Worm (Caenorhabditis elegans) whole organism, L1 larva: ENCODE measurements around the gene cpsf-3.
A peak's percentile ranks its signal among the peaks of the same experiment; 100 is the strongest.

Source experiments
- C04F5.9 ChIP-seq: sonication (generic microtip); optimal IDR thresholded peaks from 2 replicates; lab custom pipeline; 2016; ENCODE audit warnings: missing genetic modification characterization, missing compliant biosample characterization
- C16A3.4 ChIP-seq: fragments of 150-350 bp; optimal IDR thresholded peaks from 2 replicates; lab custom pipeline; 2014; ENCODE audit warnings: missing biosample characterization, missing genetic modification characterization
- C34B4.2 ChIP-seq: sonication (generic microtip); optimal IDR thresholded peaks from 2 replicates; lab custom pipeline; 2017; ENCODE audit warnings: mild to moderate bottlenecking, missing genetic modification characterization, missing compliant biosample characterization
- F16B12.6 ChIP-seq: fragments of 150-350 bp; optimal IDR thresholded peaks from 2 replicates; lab custom pipeline; 2014; ENCODE audit warnings: missing biosample characterization, missing genetic modification characterization
- alr-1 ChIP-seq: fragments of 200-800 bp; sonication (Bioruptor generic); optimal IDR thresholded peaks from 2 replicates; lab custom pipeline; 2018; ENCODE audit warnings: borderline replicate concordance, mild to moderate bottlenecking, missing genetic modification characterization, missing compliant biosample characterization
- aly-2 ChIP-seq: fragments of 150-350 bp; optimal IDR thresholded peaks from 2 replicates; lab custom pipeline; 2014; ENCODE audit warnings: missing biosample characterization, missing genetic modification characterization
- ama-1 ChIP-seq: fragments of 150-350 bp; optimal IDR thresholded peaks from 2 replicates; lab custom pipeline; 2014
- ceh-8 ChIP-seq: fragments of 200-800 bp; sonication (Bioruptor generic); optimal IDR thresholded peaks from 2 replicates; lab custom pipeline; 2018; ENCODE audit warnings: mild to moderate bottlenecking, missing genetic modification characterization, moderate library complexity, missing compliant biosample characterization
- ceh-82 ChIP-seq, 3 experiments: fragments of 150-350 bp in 1 of 3; sonication (generic microtip) in 2 of 3; optimal IDR thresholded peaks; 2 replicates each; lab custom pipeline; 2014 to 2017; ENCODE audit warnings: missing biosample characterization in 3 of 3, missing genetic modification characterization in 3 of 3
- ces-1 ChIP-seq: fragments of 150-350 bp; optimal IDR thresholded peaks from 2 replicates; lab custom pipeline; 2014; ENCODE audit warnings: missing biosample characterization, missing genetic modification reagents, missing genetic modification characterization
- dpl-1 ChIP-seq, 3 experiments: fragments of 150-350 bp in 2 of 3; sonication (generic microtip) in 1 of 3; optimal IDR thresholded peaks; 2 replicates each; lab custom pipeline; 2014 to 2017; ENCODE audit warnings: missing biosample characterization in 3 of 3, missing genetic modification characterization in 3 of 3, missing genetic modification reagents in 3 of 3
- efl-1 ChIP-seq, 4 experiments: fragments of 150-350 bp; optimal IDR thresholded peaks in 3 of 4; peaks in 1 of 4; 1 replicate in 1 of 4; 2 replicates in 3 of 4; lab custom pipeline; 2014; ENCODE audit warnings: missing biosample characterization in 2 of 4, missing genetic modification characterization in 2 of 4, missing genetic modification reagents in 2 of 4
- egl-13 ChIP-seq: sonication (generic microtip); optimal IDR thresholded peaks from 2 replicates; lab custom pipeline; 2016; ENCODE audit warnings: missing genotype, missing genetic modification reagents, missing genetic modification characterization, missing compliant biosample characterization
- egl-27 ChIP-seq, 2 experiments: fragments of 150-350 bp in 1 of 2; sonication (generic microtip); optimal IDR thresholded peaks; 3 replicates each; lab custom pipeline; 2017 to 2018; ENCODE audit warnings: missing biosample characterization in 2 of 2, missing genetic modification characterization in 2 of 2, missing genetic modification reagents in 2 of 2
- elt-2 ChIP-seq: sonication (generic microtip); optimal IDR thresholded peaks from 2 replicates; lab custom pipeline; 2016; ENCODE audit warnings: missing genetic modification characterization, mild to moderate bottlenecking, inconsistent platforms, missing compliant biosample characterization, missing genetic modification reagents
- elt-3 ChIP-seq, 6 experiments: fragments of 150-350 bp in 1 of 6; sonication (generic microtip); optimal IDR thresholded peaks; 2 replicates each; lab custom pipeline; 2017 to 2018; ENCODE audit warnings: missing biosample characterization in 6 of 6, missing genetic modification characterization in 6 of 6, inconsistent platforms in 1 of 6
- ets-5 ChIP-seq: fragments of 200-800 bp; sonication (Bioruptor generic); IDR thresholded peaks from 2 replicates; pipeline ENCODE4 v1.3.6; 2022; ENCODE audit warnings: missing genetic modification characterization, missing compliant biosample characterization
- fkh-10 ChIP-seq: sonication (generic microtip); optimal IDR thresholded peaks from 2 replicates; lab custom pipeline; 2017; ENCODE audit warnings: missing biosample characterization, missing genetic modification reagents, missing genetic modification characterization
- fkh-4 ChIP-seq: sonication (generic microtip); optimal IDR thresholded peaks from 2 replicates; lab custom pipeline; 2016; ENCODE audit warnings: missing compliant biosample characterization, missing genetic modification characterization, borderline replicate concordance
- fkh-8 ChIP-seq: sonication (generic microtip); optimal IDR thresholded peaks from 2 replicates; lab custom pipeline; 2016; ENCODE audit warnings: mild to moderate bottlenecking, missing genetic modification characterization, missing compliant biosample characterization
- fos-1 ChIP-seq: fragments of 150-350 bp; optimal IDR thresholded peaks from 2 replicates; lab custom pipeline; 2014; ENCODE audit warnings: missing biosample characterization, missing genetic modification characterization
- grh-1 ChIP-seq: fragments of 200-800 bp; sonication (Bioruptor generic); IDR thresholded peaks from 2 replicates; pipeline ENCODE4 v1.3.6; 2022; ENCODE audit warnings: missing genetic modification reagents, missing genetic modification characterization, missing compliant biosample characterization
- hlh-4 ChIP-seq: sonication (generic microtip); optimal IDR thresholded peaks from 2 replicates; lab custom pipeline; 2016; ENCODE audit warnings: mild to moderate bottlenecking, missing genetic modification characterization, missing compliant biosample characterization
- hpl-2 ChIP-seq: fragments of 150-350 bp; optimal IDR thresholded peaks from 2 replicates; lab custom pipeline; 2014; ENCODE audit warnings: missing biosample characterization, missing genetic modification reagents, missing genetic modification characterization
- lin-13 ChIP-seq: fragments of 150-350 bp; optimal IDR thresholded peaks from 2 replicates; lab custom pipeline; 2014; ENCODE audit warnings: missing biosample characterization, missing genetic modification reagents, missing genetic modification characterization
- lin-39 ChIP-seq: fragments of 150-350 bp; optimal IDR thresholded peaks from 2 replicates; lab custom pipeline; 2014; ENCODE audit warnings: missing biosample characterization, missing genetic modification reagents, missing genetic modification characterization
- lsy-2 ChIP-seq, 2 experiments: fragments of 150-350 bp; optimal IDR thresholded peaks; 2 replicates each; lab custom pipeline; 2014; ENCODE audit warnings: missing biosample characterization in 2 of 2, missing genetic modification characterization in 2 of 2
- mab-9 ChIP-seq: fragments of 200-800 bp; sonication (Bioruptor generic); IDR thresholded peaks from 2 replicates; pipeline ENCODE4 v1.3.6; 2022; ENCODE audit warnings: missing genetic modification reagents, missing genetic modification characterization, missing compliant biosample characterization
- mdl-1 ChIP-seq, 2 experiments: fragments of 150-350 bp; optimal IDR thresholded peaks; 2 replicates each; lab custom pipeline; 2014 to 2017; ENCODE audit warnings: missing biosample characterization in 2 of 2, missing genetic modification characterization in 2 of 2, inconsistent platforms in 1 of 2
- mef-2 ChIP-seq: fragments of 150-350 bp; optimal IDR thresholded peaks from 2 replicates; lab custom pipeline; 2014; ENCODE audit warnings: missing biosample characterization, missing genetic modification characterization
- nhr-11 ChIP-seq: fragments of 150-350 bp; optimal IDR thresholded peaks from 2 replicates; lab custom pipeline; 2014; ENCODE audit warnings: missing biosample characterization, missing genetic modification characterization
- nhr-12 ChIP-seq: sonication (generic microtip); optimal IDR thresholded peaks from 2 replicates; lab custom pipeline; 2017; ENCODE audit warnings: missing biosample characterization, missing genetic modification characterization
- nhr-20 ChIP-seq: sonication (generic microtip); optimal IDR thresholded peaks from 2 replicates; lab custom pipeline; 2016; ENCODE audit warnings: mild to moderate bottlenecking, missing genetic modification characterization, missing compliant biosample characterization
- nhr-237 ChIP-seq: fragments of 150-350 bp; optimal IDR thresholded peaks from 2 replicates; lab custom pipeline; 2014; ENCODE audit warnings: missing biosample characterization, missing genetic modification characterization
- nhr-47 ChIP-seq: sonication (generic microtip); optimal IDR thresholded peaks from 2 replicates; lab custom pipeline; 2016; ENCODE audit warnings: mild to moderate bottlenecking, missing genetic modification characterization, moderate library complexity, missing compliant biosample characterization
- nhr-76 ChIP-seq: sonication (generic microtip); optimal IDR thresholded peaks from 2 replicates; lab custom pipeline; 2017; ENCODE audit warnings: missing biosample characterization, missing genetic modification characterization
- nhr-77 ChIP-seq: fragments of 150-350 bp; optimal IDR thresholded peaks from 2 replicates; lab custom pipeline; 2014; ENCODE audit warnings: missing biosample characterization, missing genetic modification characterization
- nhr-84 ChIP-seq: sonication (generic microtip); optimal IDR thresholded peaks from 2 replicates; lab custom pipeline; 2017; ENCODE audit warnings: missing biosample characterization, missing genetic modification characterization
- nhr-90 ChIP-seq: sonication (generic microtip); optimal IDR thresholded peaks from 2 replicates; lab custom pipeline; 2016; ENCODE audit warnings: mild to moderate bottlenecking, missing genetic modification characterization, missing compliant biosample characterization; ENCODE audit not compliant: poor library complexity
- pag-3 ChIP-seq: sonication (generic microtip); optimal IDR thresholded peaks from 2 replicates; lab custom pipeline; 2017; ENCODE audit warnings: missing genetic modification characterization, mild to moderate bottlenecking, missing compliant biosample characterization, antibody characterized with exemption, borderline replicate concordance; ENCODE audit not compliant: insufficient read depth
- pqm-1 ChIP-seq: sonication (generic microtip); optimal IDR thresholded peaks from 3 replicates; lab custom pipeline; 2017; ENCODE audit warnings: missing biosample characterization, missing genetic modification characterization
- rnt-1 ChIP-seq: sonication (generic microtip); optimal IDR thresholded peaks from 2 replicates; lab custom pipeline; 2016; ENCODE audit warnings: mild to moderate bottlenecking, missing genetic modification characterization, moderate library complexity, missing compliant biosample characterization
- snpc-4 ChIP-seq: fragments of 150-350 bp; optimal IDR thresholded peaks from 2 replicates; lab custom pipeline; 2014; ENCODE audit warnings: missing biosample characterization, missing genetic modification characterization
- snu-23 ChIP-seq: sonication (generic microtip); optimal IDR thresholded peaks from 2 replicates; lab custom pipeline; 2016; ENCODE audit warnings: missing genetic modification characterization, missing compliant biosample characterization
- sox-4 ChIP-seq: sonication (generic microtip); optimal IDR thresholded peaks from 2 replicates; lab custom pipeline; 2016; ENCODE audit warnings: missing genetic modification characterization, missing compliant biosample characterization
- sup-37 ChIP-seq: fragments of 200-800 bp; sonication (Bioruptor generic); optimal IDR thresholded peaks from 2 replicates; lab custom pipeline; 2018; ENCODE audit warnings: mild to moderate bottlenecking, missing genetic modification characterization, missing compliant biosample characterization
- unc-130 ChIP-seq: fragments of 150-350 bp; optimal IDR thresholded peaks from 2 replicates; lab custom pipeline; 2017; ENCODE audit warnings: missing biosample characterization, missing genetic modification characterization, inconsistent platforms
- unc-62 ChIP-seq: fragments of 150-350 bp; optimal IDR thresholded peaks from 2 replicates; lab custom pipeline; 2014; ENCODE audit warnings: missing biosample characterization, missing genetic modification reagents, missing genetic modification characterization
- unc-98 ChIP-seq: fragments of 200-800 bp; sonication (Bioruptor generic); IDR thresholded peaks from 2 replicates; pipeline ENCODE4 v1.3.6; 2022; ENCODE audit warnings: missing genetic modification characterization, missing compliant biosample characterization
- vab-15 ChIP-seq: sonication (generic microtip); optimal IDR thresholded peaks from 2 replicates; lab custom pipeline; 2017; ENCODE audit warnings: missing genotype, mild to moderate bottlenecking, missing genetic modification characterization, missing compliant biosample characterization
- xbp-1 ChIP-seq: sonication (generic microtip); optimal IDR thresholded peaks from 2 replicates; lab custom pipeline; 2016; ENCODE audit warnings: missing genetic modification characterization, missing compliant biosample characterization
- zag-1 ChIP-seq: fragments of 150-350 bp; optimal IDR thresholded peaks from 2 replicates; lab custom pipeline; 2014; ENCODE audit warnings: missing biosample characterization, missing genetic modification characterization
- ztf-4 ChIP-seq: fragments of 150-350 bp; optimal IDR thresholded peaks from 2 replicates; lab custom pipeline; 2014; ENCODE audit warnings: missing biosample characterization, missing genetic modification characterization

Gene cpsf-3

ce11 chrIV:13297746-13298145 lies 15.1 kb upstream of the cpsf-3 start, which contains the start of the genes Y67H2A.2 and micu-1:
Gene Y67H2A.2, minus strand, starts transcription at chrIV:13297819.
Gene micu-1, plus strand, starts transcription at chrIV:13297926.
- TF ChIP-seq sup-37 (GFP tag; lab: Kevin White, UChicago): no peak
- no peak for TF ChIP-seq alr-1 (tag; lab: Kevin White, UChicago)
- peak; percentile 28 for TF ChIP-seq nhr-237 (tag; lab: Kevin White, UChicago)
- TF ChIP-seq ceh-8 (GFP tag; lab: Kevin White, UChicago): peak; percentile 74
- TF ChIP-seq snu-23: peak; percentile 87
- peak; percentile 92 for TF ChIP-seq nhr-47 (tag; lab: Kevin White, UChicago)
- peak; percentile 63 for TF ChIP-seq nhr-77 (tag; lab: Kevin White, UChicago)
- no peak for TF ChIP-seq unc-62 (GFP tag; lab: Kevin White, UChicago)
- peak; percentile 84 for TF ChIP-seq mab-9 (GFP tag; lab: Robert Waterston, UW)
- peak; percentile 80 to 82 for TF ChIP-seq efl-1 (optimal IDR thresholded peaks at IDR 0.05; lab: Kevin White, UChicago)
- TF ChIP-seq efl-1 (GFP tag; optimal IDR thresholded peaks at IDR 0.05 in 1 of 2; lab: Kevin White, UChicago): peak; percentile 73 to 97
- no peak for TF ChIP-seq ztf-4 (tag; lab: Kevin White, UChicago)
- no peak for TF ChIP-seq C34B4.2 (tag; lab: Kevin White, UChicago)
- peak; percentile 51 for TF ChIP-seq fos-1 (tag; lab: Kevin White, UChicago)
- peak; percentile 46 for TF ChIP-seq C04F5.9
- peak; percentile 89 for TF ChIP-seq rnt-1 (tag; lab: Kevin White, UChicago)
- TF ChIP-seq elt-3 (tag; optimal IDR thresholded peaks at IDR 0.05; lab: Kevin White, UChicago): peak in 1 of 6 experiments; percentile 50
- TF ChIP-seq egl-27 (tag; optimal IDR thresholded peaks at IDR 0.05; lab: Kevin White, UChicago): no peak
- TF ChIP-seq elt-2 (tag; lab: Kevin White, UChicago): peak; percentile 45
- peak; percentile 61 for TF ChIP-seq vab-15 (tag; lab: Kevin White, UChicago)
- TF ChIP-seq fkh-8 (tag; lab: Kevin White, UChicago): peak; percentile 83
- peak; percentile 56 for TF ChIP-seq sox-4 (tag; lab: Kevin White, UChicago)
- no peak for TF ChIP-seq nhr-84
- TF ChIP-seq C16A3.4: peak; percentile 76
- peak; percentile 62 to 78 (median 77) for TF ChIP-seq dpl-1 (GFP tag; optimal IDR thresholded peaks at IDR 0.05; lab: Kevin White, UChicago)
- TF ChIP-seq fkh-4 (tag; lab: Kevin White, UChicago): no peak
- peak; percentile 42 for TF ChIP-seq unc-130 (tag; lab: Kevin White, UChicago)
- TF ChIP-seq hpl-2 (GFP tag; lab: Kevin White, UChicago): peak; percentile 18
- peak; percentile 8 for TF ChIP-seq mef-2 (tag; lab: Kevin White, UChicago)
- TF ChIP-seq grh-1 (GFP tag; lab: Robert Waterston, UW): no peak
- TF ChIP-seq zag-1 (tag; lab: Kevin White, UChicago): peak; percentile 1
- TF ChIP-seq nhr-20 (tag; lab: Kevin White, UChicago): peak; percentile 81
- TF ChIP-seq hlh-4 (tag; lab: Kevin White, UChicago): no peak
- TF ChIP-seq snpc-4 (tag; lab: Kevin White, UChicago): peak; percentile 69
- TF ChIP-seq ets-5 (GFP tag; lab: Robert Waterston, UW): no peak
- peak; percentile 85 for TF ChIP-seq lsy-2 (tag; optimal IDR thresholded peaks at IDR 0.05; lab: Kevin White, UChicago)
- TF ChIP-seq lin-39 (tag; lab: Kevin White, UChicago): peak; percentile 50
- peak in 1 of 2 experiments; percentile 68 for TF ChIP-seq mdl-1 (tag; optimal IDR thresholded peaks at IDR 0.05; lab: Kevin White, UChicago)
- TF ChIP-seq nhr-12: no peak
- TF ChIP-seq F16B12.6 (tag; lab: Kevin White, UChicago): peak; percentile 51
- TF ChIP-seq ces-1 (GFP tag; lab: Kevin White, UChicago): no peak
- no peak for TF ChIP-seq pqm-1 (tag; lab: Kevin White, UChicago)
- TF ChIP-seq nhr-76 (tag; lab: Kevin White, UChicago): no peak
- TF ChIP-seq pag-3 (tag; lab: Kevin White, UChicago): no peak
- TF ChIP-seq nhr-90 (tag; lab: Kevin White, UChicago): peak; percentile 72
- TF ChIP-seq ceh-82 (tag; optimal IDR thresholded peaks at IDR 0.05; lab: Kevin White, UChicago): peak; percentile 63 to 79 (median 74)
- TF ChIP-seq xbp-1: peak; percentile 84
- TF ChIP-seq aly-2: peak; percentile 41
- TF ChIP-seq fkh-10: peak; percentile 13
- no peak for TF ChIP-seq unc-98 (GFP tag; lab: Robert Waterston, UW)
- TF ChIP-seq egl-13 (tag; lab: Kevin White, UChicago): peak; percentile 60
- peak; percentile 18 for TF ChIP-seq ama-1
- TF ChIP-seq nhr-11 (tag; lab: Kevin White, UChicago): no peak
- TF ChIP-seq lin-13: peak; percentile 74
